Worm (Caenorhabditis elegans) whole organism, young adult: ENCODE measurements around the gene ZK353.9.

Experiments
- F39B2.1 ChIP-seq: fragments of 200-800 bp; sonication (Bioruptor generic); IDR thresholded peaks from 2 replicates; pipeline ENCODE4 v1.3.6; 2022; ENCODE audit warnings: missing genetic modification reagents, missing genetic modification characterization, missing compliant biosample characterization
- K12H6.12 ChIP-seq: fragments of 200-800 bp; sonication (Bioruptor generic); optimal IDR thresholded peaks from 2 replicates; lab custom pipeline; 2018; ENCODE audit warnings: mild to moderate bottlenecking, missing genetic modification characterization, missing compliant biosample characterization
- ceh-79 ChIP-seq: sonication (generic microtip); optimal IDR thresholded peaks from 2 replicates; lab custom pipeline; 2017; ENCODE audit warnings: mild to moderate bottlenecking, missing genetic modification characterization, missing compliant biosample characterization
- dpff-1 ChIP-seq: sonication (generic microtip); optimal IDR thresholded peaks from 2 replicates; lab custom pipeline; 2017; ENCODE audit warnings: mild to moderate bottlenecking, missing genetic modification characterization, missing compliant biosample characterization
- dpl-1 ChIP-seq: fragments of 150-350 bp; optimal IDR thresholded peaks from 2 replicates; lab custom pipeline; 2014; ENCODE audit warnings: missing biosample characterization, missing genetic modification reagents, missing genetic modification characterization
- mcd-1 ChIP-seq: fragments of 200-800 bp; sonication (Bioruptor generic); IDR thresholded peaks from 2 replicates; pipeline ENCODE4 v1.3.6; 2022; ENCODE audit warnings: missing genetic modification reagents, missing genetic modification characterization, missing compliant biosample characterization
- nhr-179 ChIP-seq: sonication (generic microtip); optimal IDR thresholded peaks from 2 replicates; lab custom pipeline; 2016; ENCODE audit warnings: mild to moderate bottlenecking, missing genetic modification characterization, missing compliant biosample characterization
- pha-4 ChIP-seq: fragments of 150-350 bp; sonication (generic microtip); optimal IDR thresholded peaks from 2 replicates; lab custom pipeline; 2014; ENCODE audit warnings: missing biosample characterization, missing genetic modification reagents, missing genetic modification characterization
- zim-3 ChIP-seq: sonication (generic microtip); optimal IDR thresholded peaks from 2 replicates; lab custom pipeline; 2017; ENCODE audit warnings: mild to moderate bottlenecking, missing genetic modification characterization, moderate library complexity, missing compliant biosample characterization
- ztf-25 ChIP-seq: fragments of 200-800 bp; sonication (Bioruptor generic); IDR thresholded peaks from 2 replicates; pipeline ENCODE4 v1.3.6; 2022; ENCODE audit warnings: missing genetic modification reagents, missing genetic modification characterization, missing compliant biosample characterization

DNA sequence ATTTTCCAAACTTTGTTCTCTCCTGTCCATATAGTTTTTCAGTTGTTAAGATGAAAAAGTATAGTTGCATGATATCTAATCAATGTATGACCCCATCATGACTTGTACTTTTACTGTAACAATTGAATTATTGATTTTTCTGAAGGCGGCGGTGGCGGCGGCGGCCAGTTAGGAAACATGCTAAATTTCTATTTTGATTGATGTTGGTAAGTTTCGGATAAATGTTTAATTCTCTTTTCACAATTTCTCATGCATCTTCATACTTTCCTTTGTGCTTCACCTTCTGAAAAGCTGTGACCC is 8.6 kb downstream of the ZK353.9 start, which contains the start of gene sor-1:
- TF ChIP-seq dpl-1 (GFP tag; lab: Kevin White, UChicago) (no peak), dpff-1 (tag; lab: Kevin White, UChicago) (no peak), F39B2.1 (GFP tag; lab: Robert Waterston, UW) (no peak), ceh-79 (tag; lab: Kevin White, UChicago) (no peak), nhr-179 (no peak), zim-3 (no peak), mcd-1 (no peak), ztf-25 (GFP tag; lab: Robert Waterston, UW) (no peak), K12H6.12 (tag; lab: Kevin White, UChicago) (no peak), pha-4 (tag; lab: Kevin White, UChicago) (no peak)
